Fruit fly (Drosophila melanogaster) whole organism, prepupa: Measurements from ENCODE around the gene CG9705.
A peak's percentile ranks its signal among the peaks of the same experiment; 100 is the strongest.

ENCODE experiments used
- Blimp-1 ChIP-seq: fragments of 200-800 bp; sonication (Bioruptor generic); optimal IDR thresholded peaks from 3 replicates; lab custom pipeline; 2017; ENCODE audit warnings: missing biosample characterization, missing genetic modification characterization, mild to moderate bottlenecking, moderate library complexity, missing genetic modification reagents
- CG10669 ChIP-seq: fragments of 200-800 bp; sonication (Bioruptor generic); optimal IDR thresholded peaks from 3 replicates; lab custom pipeline; 2018; ENCODE audit warnings: missing biosample characterization, mild to moderate bottlenecking, missing genetic modification characterization, moderate library complexity
- CG11294 ChIP-seq: fragments of 200-800 bp; sonication (Bioruptor generic); IDR thresholded peaks from 2 replicates; pipeline ENCODE4 v1.3.6; 2022; ENCODE audit warnings: missing biosample characterization, missing genetic modification characterization
- CG11762 ChIP-seq: fragments of 200-800 bp; sonication (Bioruptor generic); optimal IDR thresholded peaks from 3 replicates; lab custom pipeline; 2016; ENCODE audit warnings: missing biosample characterization, missing genetic modification characterization; ENCODE audit not compliant: insufficient read depth
- CG11902 ChIP-seq: fragments of 200-800 bp; sonication (Bioruptor generic); optimal IDR thresholded peaks from 3 replicates; lab custom pipeline; 2016; ENCODE audit warnings: missing biosample characterization, missing genetic modification characterization
- CG1621 ChIP-seq: fragments of 200-800 bp; sonication (Bioruptor generic); optimal IDR thresholded peaks from 3 replicates; lab custom pipeline; 2018; ENCODE audit warnings: missing biosample characterization, mild to moderate bottlenecking, missing genetic modification characterization
- CG3032 ChIP-seq: fragments of 200-800 bp; optimal IDR thresholded peaks from 2 replicates; lab custom pipeline; 2019; ENCODE audit warnings: missing biosample characterization, mild to moderate bottlenecking, missing genetic modification characterization, moderate library complexity
- CG31627 ChIP-seq: fragments of 200-800 bp; sonication (Bioruptor generic); optimal IDR thresholded peaks from 3 replicates; lab custom pipeline; 2016; ENCODE audit warnings: missing biosample characterization, missing genetic modification characterization
- CG32006 ChIP-seq: fragments of 200-800 bp; sonication (Bioruptor generic); optimal IDR thresholded peaks from 3 replicates; lab custom pipeline; 2017; ENCODE audit warnings: missing biosample characterization, mild to moderate bottlenecking, missing genetic modification characterization
- CG34406 ChIP-seq: fragments of 200-800 bp; sonication (Bioruptor generic); optimal IDR thresholded peaks from 3 replicates; lab custom pipeline; 2016; ENCODE audit warnings: missing biosample characterization, missing genetic modification characterization
- CG4318 ChIP-seq: fragments of 200-800 bp; sonication (Bioruptor generic); optimal IDR thresholded peaks from 3 replicates; lab custom pipeline; 2017; ENCODE audit warnings: missing biosample characterization, mild to moderate bottlenecking, missing genetic modification characterization
- CG6163 ChIP-seq: fragments of 200-800 bp; sonication (Bioruptor generic); IDR thresholded peaks from 3 replicates; pipeline ENCODE4 v1.3.6; 2022; ENCODE audit warnings: missing biosample characterization, missing genetic modification characterization
- CG6276 ChIP-seq: fragments of 200-800 bp; sonication (Bioruptor generic); optimal IDR thresholded peaks from 2 replicates; lab custom pipeline; 2017; ENCODE audit warnings: missing biosample characterization, mild to moderate bottlenecking, missing genetic modification characterization
- CG6792 ChIP-seq: fragments of 200-800 bp; sonication (Bioruptor generic); optimal IDR thresholded peaks from 3 replicates; lab custom pipeline; 2016; ENCODE audit warnings: missing biosample characterization, missing genetic modification characterization
- CG6808 ChIP-seq: fragments of 200-800 bp; sonication (Bioruptor generic); optimal IDR thresholded peaks from 3 replicates; lab custom pipeline; 2017; ENCODE audit warnings: missing biosample characterization, missing genetic modification characterization, mild to moderate bottlenecking, moderate library complexity, missing genetic modification reagents
- CG6854 ChIP-seq: fragments of 200-800 bp; sonication (Bioruptor generic); optimal IDR thresholded peaks from 2 replicates; lab custom pipeline; 2017; ENCODE audit warnings: missing biosample characterization, mild to moderate bottlenecking, missing genetic modification characterization
- CG8319 ChIP-seq: fragments of 200-800 bp; sonication (Bioruptor generic); optimal IDR thresholded peaks from 3 replicates; lab custom pipeline; 2016; ENCODE audit warnings: missing biosample characterization, missing genetic modification characterization
- CG8632 ChIP-seq: fragments of 200-800 bp; sonication (Bioruptor generic); optimal IDR thresholded peaks from 3 replicates; lab custom pipeline; 2016; ENCODE audit warnings: missing biosample characterization, missing genetic modification characterization
- Eip75B ChIP-seq: fragments of 200-800 bp; sonication (Bioruptor generic); optimal IDR thresholded peaks from 3 replicates; lab custom pipeline; 2016; ENCODE audit warnings: missing biosample characterization, missing genetic modification characterization
- Eip78C ChIP-seq: fragments of 200-800 bp; sonication (Bioruptor generic); peaks from one replicate; lab custom pipeline; 2016; ENCODE audit warnings: missing biosample characterization, missing genetic modification characterization
- Eip93F ChIP-seq: fragments of 200-800 bp; sonication (Bioruptor generic); optimal IDR thresholded peaks from 2 replicates; lab custom pipeline; 2016; ENCODE audit warnings: missing biosample characterization, mild to moderate bottlenecking, missing genetic modification characterization
- Gug ChIP-seq: fragments of 200-800 bp; sonication (Bioruptor generic); IDR thresholded peaks from 2 replicates; pipeline ENCODE4 v1.3.6; 2022; ENCODE audit warnings: missing biosample characterization, missing genetic modification characterization
- Hr38 ChIP-seq: sonication (Bioruptor generic); optimal IDR thresholded peaks from 2 replicates; lab custom pipeline; 2016; ENCODE audit warnings: missing biosample characterization, missing genetic modification characterization
- Hr39 ChIP-seq: fragments of 200-800 bp; sonication (Bioruptor generic); optimal IDR thresholded peaks from 2 replicates; lab custom pipeline; 2016; ENCODE audit warnings: missing biosample characterization, missing genetic modification characterization
- Lpt ChIP-seq: fragments of 200-800 bp; sonication (Bioruptor generic); optimal IDR thresholded peaks from 3 replicates; lab custom pipeline; 2016; ENCODE audit warnings: missing biosample characterization, missing genetic modification characterization
- Met ChIP-seq: fragments of 200-800 bp; sonication (Bioruptor generic); optimal IDR thresholded peaks from 3 replicates; lab custom pipeline; 2016; ENCODE audit warnings: missing biosample characterization, missing genetic modification characterization
- OdsH ChIP-seq: fragments of 200-800 bp; sonication (Bioruptor generic); optimal IDR thresholded peaks from 3 replicates; lab custom pipeline; 2016; ENCODE audit warnings: missing biosample characterization, missing genetic modification characterization
- Smox ChIP-seq: fragments of 200-800 bp; sonication (Bioruptor generic); optimal IDR thresholded peaks from 3 replicates; lab custom pipeline; 2016; ENCODE audit warnings: missing biosample characterization, missing genetic modification characterization
- Sox102F ChIP-seq: fragments of 200-800 bp; sonication (Bioruptor generic); optimal IDR thresholded peaks from 2 replicates; lab custom pipeline; 2016; ENCODE audit warnings: missing biosample characterization, mild to moderate bottlenecking, missing genetic modification characterization
- Sox14 ChIP-seq: fragments of 200-800 bp; sonication (Bioruptor generic); optimal IDR thresholded peaks from 3 replicates; lab custom pipeline; 2016; ENCODE audit warnings: missing biosample characterization, missing genetic modification characterization
- Sox15 ChIP-seq: fragments of 200-800 bp; sonication (Bioruptor generic); optimal IDR thresholded peaks from 3 replicates; lab custom pipeline; 2016; ENCODE audit warnings: missing biosample characterization, missing genetic modification characterization
- achi ChIP-seq: fragments of 200-800 bp; sonication (Bioruptor generic); optimal IDR thresholded peaks from 3 replicates; lab custom pipeline; 2016; ENCODE audit warnings: missing biosample characterization, missing genetic modification characterization
- acj6 ChIP-seq: fragments of 200-800 bp; sonication (Bioruptor generic); optimal IDR thresholded peaks from 3 replicates; lab custom pipeline; 2016; ENCODE audit warnings: missing biosample characterization, missing genetic modification characterization
- cyc ChIP-seq: fragments of 200-800 bp; sonication (Bioruptor generic); optimal IDR thresholded peaks from 3 replicates; lab custom pipeline; 2016; ENCODE audit warnings: missing biosample characterization, missing genetic modification characterization
- dac ChIP-seq: fragments of 200-800 bp; sonication (Bioruptor generic); optimal IDR thresholded peaks from 2 replicates; lab custom pipeline; 2017; ENCODE audit warnings: missing biosample characterization, mild to moderate bottlenecking, missing genetic modification characterization
- dsx ChIP-seq: fragments of 200-800 bp; optimal IDR thresholded peaks from 3 replicates; lab custom pipeline; 2019; ENCODE audit warnings: missing biosample characterization, mild to moderate bottlenecking, missing genetic modification characterization, moderate library complexity; ENCODE audit not compliant: poor library complexity, severe bottlenecking
- esn ChIP-seq: fragments of 200-800 bp; sonication (Bioruptor generic); optimal IDR thresholded peaks from 2 replicates; lab custom pipeline; 2016; ENCODE audit warnings: missing biosample characterization, mild to moderate bottlenecking, missing genetic modification characterization, moderate library complexity
- fd59A ChIP-seq: fragments of 200-800 bp; sonication (Bioruptor generic); optimal IDR thresholded peaks from 2 replicates; lab custom pipeline; 2017; ENCODE audit warnings: missing biosample characterization, mild to moderate bottlenecking, missing genetic modification characterization, missing genetic modification reagents
- fkh ChIP-seq: fragments of 200-800 bp; sonication (Bioruptor generic); optimal IDR thresholded peaks from 3 replicates; lab custom pipeline; 2017; ENCODE audit warnings: missing biosample characterization, mild to moderate bottlenecking, missing genetic modification characterization, moderate library complexity
- lz ChIP-seq: fragments of 200-800 bp; sonication (Bioruptor generic); optimal IDR thresholded peaks from 3 replicates; lab custom pipeline; 2016; ENCODE audit warnings: missing biosample characterization, missing genetic modification characterization
- pdm3 ChIP-seq: fragments of 200-800 bp; sonication (Bioruptor generic); optimal IDR thresholded peaks from 3 replicates; lab custom pipeline; 2016; ENCODE audit warnings: missing biosample characterization, missing genetic modification characterization
- spab ChIP-seq: fragments of 200-800 bp; sonication (Bioruptor generic); optimal IDR thresholded peaks from 2 replicates; lab custom pipeline; 2017; ENCODE audit warnings: missing biosample characterization, mild to moderate bottlenecking, missing genetic modification characterization, missing genetic modification reagents
- ss ChIP-seq, 2 experiments: fragments of 200-800 bp; sonication (Bioruptor generic); optimal IDR thresholded peaks; 2 replicates in 1 of 2; 3 replicates in 1 of 2; lab custom pipeline; 2017 to 2018; ENCODE audit warnings: mild to moderate bottlenecking in 2 of 2, missing biosample characterization in 2 of 2, missing genetic modification characterization in 2 of 2, moderate library complexity in 1 of 2
- svp ChIP-seq: fragments of 200-800 bp; sonication (Bioruptor generic); peaks from one replicate; lab custom pipeline; 2016; ENCODE audit warnings: missing biosample characterization, missing genetic modification characterization
- topi ChIP-seq: fragments of 200-800 bp; sonication (Bioruptor generic); optimal IDR thresholded peaks from 3 replicates; lab custom pipeline; 2016; ENCODE audit warnings: missing biosample characterization, missing genetic modification characterization
- vri ChIP-seq: fragments of 200-800 bp; sonication (Bioruptor generic); optimal IDR thresholded peaks from 3 replicates; lab custom pipeline; 2016; ENCODE audit warnings: missing biosample characterization, mild to moderate bottlenecking, missing genetic modification characterization

CG9705 gene

DNA sequence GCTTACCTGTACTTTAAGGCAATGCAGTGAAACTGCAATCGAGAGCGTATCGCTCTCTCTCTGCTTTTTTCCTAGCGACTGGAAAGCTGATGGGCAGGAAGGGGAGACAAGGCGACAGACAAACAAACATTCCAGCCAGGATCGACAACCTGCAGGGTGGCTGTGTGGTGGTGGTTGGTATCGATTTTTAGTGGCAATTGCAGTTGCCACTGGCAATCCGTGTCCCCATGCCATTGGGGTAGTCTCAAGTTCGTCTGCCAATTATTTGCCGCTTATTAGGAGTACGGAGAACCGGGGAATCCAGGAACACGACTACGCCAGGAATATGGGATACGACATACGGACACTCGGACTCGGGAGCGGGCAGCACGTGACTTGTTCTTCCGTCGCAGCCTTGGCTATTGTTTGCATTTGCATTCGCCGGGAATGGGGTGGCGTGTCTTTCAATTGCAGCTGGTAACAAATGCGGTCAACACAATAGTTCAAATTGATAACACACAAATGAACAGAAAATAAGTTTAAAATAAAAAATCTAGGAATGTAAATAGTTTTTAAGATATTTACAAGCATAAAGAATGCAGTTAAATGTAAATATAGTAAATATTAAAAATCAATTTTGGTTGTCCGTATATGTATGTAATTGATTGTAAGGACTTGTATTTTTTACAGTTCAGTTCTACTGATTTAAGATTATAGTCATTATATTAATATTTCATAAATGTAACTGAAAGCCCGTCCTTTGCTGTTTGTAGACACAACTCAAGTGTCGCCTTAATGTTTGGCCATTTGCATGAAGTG lies 33.1 kb upstream of the CG9705 start:
- peak; percentile 17 to 31 for TF ChIP-seq ss (GFP tag; optimal IDR thresholded peaks at IDR 0.05; lab: Kevin White, UChicago)
- TF ChIP-seq CG6276: peak; percentile 13
- no peak for TF ChIP-seq CG10669 (GFP tag; lab: Kevin White, UChicago)
- no peak for TF ChIP-seq CG34406 (GFP tag; lab: Kevin White, UChicago)
- TF ChIP-seq CG32006 (GFP tag; lab: Kevin White, UChicago): peak; percentile 19
- no peak for TF ChIP-seq achi (GFP tag; lab: Kevin White, UChicago)
- TF ChIP-seq svp (GFP tag; lab: Kevin White, UChicago): peak; percentile 37
- TF ChIP-seq fd59A (GFP tag; lab: Kevin White, UChicago): no peak
- TF ChIP-seq spab (GFP tag; lab: Kevin White, UChicago): peak; percentile 25
- peak; percentile 41 for TF ChIP-seq CG6808 (GFP tag; lab: Kevin White, UChicago)
- peak; percentile 2 for TF ChIP-seq CG3032
- no peak for TF ChIP-seq Smox (GFP tag; lab: Kevin White, UChicago)
- no peak for TF ChIP-seq fkh (GFP tag; lab: Kevin White, UChicago)
- TF ChIP-seq Eip78C (GFP tag; lab: Kevin White, UChicago): peak; percentile 68
- TF ChIP-seq Lpt (GFP tag; lab: Kevin White, UChicago): peak; percentile 16

DNA sequence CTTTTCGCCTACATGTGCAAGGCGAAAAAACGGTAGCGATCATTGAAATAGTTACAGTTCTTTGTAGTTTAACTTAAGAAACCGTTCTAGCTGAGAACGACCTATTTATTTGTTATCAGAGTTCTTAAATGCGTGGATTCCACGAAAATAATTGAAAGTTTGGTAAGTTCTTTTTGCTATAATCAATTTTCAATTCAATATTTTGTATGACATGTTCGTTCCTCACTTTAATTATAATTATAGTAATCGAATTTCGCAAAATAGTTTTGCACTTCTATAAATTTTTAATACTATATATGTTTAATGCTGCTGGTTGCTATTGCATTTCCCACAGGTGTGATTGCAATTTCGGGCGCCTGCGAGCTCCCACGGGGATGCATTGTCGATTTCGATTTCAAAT lies 31.6 kb upstream of the CG9705 start:
- peak; percentile 38 for TF ChIP-seq CG6792
- TF ChIP-seq pdm3 (GFP tag; lab: Kevin White, UChicago): peak; percentile 45
- peak; percentile 59 for TF ChIP-seq esn
- no peak for TF ChIP-seq Hr38 (GFP tag; lab: Kevin White, UChicago)
- peak; percentile 55 for TF ChIP-seq dsx (GFP tag; lab: Kevin White, UChicago)
- peak; percentile 38 for TF ChIP-seq CG34406 (GFP tag; lab: Kevin White, UChicago)
- peak; percentile 53 for TF ChIP-seq Sox102F (GFP tag; lab: Kevin White, UChicago)
- no peak for TF ChIP-seq Blimp-1 (GFP tag; lab: Kevin White, UChicago)
- TF ChIP-seq OdsH (GFP tag; lab: Kevin White, UChicago): peak; percentile 63
- peak; percentile 45 for TF ChIP-seq topi (GFP tag; lab: Kevin White, UChicago)
- peak; percentile 40 for TF ChIP-seq lz (GFP tag; lab: Kevin White, UChicago)
- TF ChIP-seq achi (GFP tag; lab: Kevin White, UChicago): peak; percentile 35
- TF ChIP-seq Gug (GFP tag; lab: Robert Waterston, UW): no peak
- TF ChIP-seq CG3032: peak; percentile 60
- TF ChIP-seq CG8632: peak; percentile 30
- TF ChIP-seq CG11902: no peak
- peak; percentile 28 for TF ChIP-seq cyc (GFP tag; lab: Kevin White, UChicago)
- peak; percentile 61 for TF ChIP-seq CG4318 (GFP tag; lab: Kevin White, UChicago)
- TF ChIP-seq acj6 (GFP tag; lab: Kevin White, UChicago): peak; percentile 44
- TF ChIP-seq spab (GFP tag; lab: Kevin White, UChicago): peak; percentile 38
- TF ChIP-seq CG10669 (GFP tag; lab: Kevin White, UChicago): peak; percentile 32
- peak; percentile 38 for TF ChIP-seq CG6808 (GFP tag; lab: Kevin White, UChicago)
- TF ChIP-seq fd59A (GFP tag; lab: Kevin White, UChicago): peak; percentile 36
- peak; percentile 23 for TF ChIP-seq Hr39 (GFP tag; lab: Kevin White, UChicago)
- no peak for TF ChIP-seq Eip93F (GFP tag; lab: Kevin White, UChicago)
- TF ChIP-seq vri (GFP tag; lab: Kevin White, UChicago): no peak
- TF ChIP-seq CG32006 (GFP tag; lab: Kevin White, UChicago): peak; percentile 83
- TF ChIP-seq CG8319 (GFP tag; lab: Kevin White, UChicago): no peak
- TF ChIP-seq Eip75B (GFP tag; lab: Kevin White, UChicago): peak; percentile 34
- peak; percentile 69 for TF ChIP-seq CG6276
- TF ChIP-seq CG1621 (tag; lab: Kevin White, UChicago): no peak
- TF ChIP-seq CG6163 (GFP tag; lab: Robert Waterston, UW): 0 out of 3 replicates have a peak, but pooled peaks have one; percentile 12
- no peak for TF ChIP-seq CG11294 (GFP tag; lab: Robert Waterston, UW)
- peak; percentile 31 for TF ChIP-seq Lpt (GFP tag; lab: Kevin White, UChicago)
- peak; percentile 46 for TF ChIP-seq CG11762
- TF ChIP-seq Met (GFP tag; lab: Kevin White, UChicago): peak; percentile 48
- peak; percentile 33 to 35 for TF ChIP-seq ss (GFP tag; optimal IDR thresholded peaks at IDR 0.05; lab: Kevin White, UChicago)
- TF ChIP-seq svp (GFP tag; lab: Kevin White, UChicago): peak; percentile 79
- TF ChIP-seq CG31627 (GFP tag; lab: Kevin White, UChicago): peak; percentile 31
- TF ChIP-seq Sox15 (GFP tag; lab: Kevin White, UChicago): no peak
- TF ChIP-seq CG6854: no peak
- peak; percentile 53 for TF ChIP-seq Sox14 (GFP tag; lab: Kevin White, UChicago)
- TF ChIP-seq dac (GFP tag; lab: Kevin White, UChicago): no peak
